Worm (Caenorhabditis elegans) whole organism, L4 larva: Measurements from ENCODE around the gene Y43F8B.14.
A peak's percentile ranks its signal among the peaks of the same experiment; 100 is the strongest.

Source experiments
- R02D3.7 ChIP-seq: fragments of 150-350 bp; sonication (generic microtip); optimal IDR thresholded peaks from 3 replicates; lab custom pipeline; 2014; ENCODE audit warnings: missing biosample characterization, missing genetic modification characterization
- Y48G9A.11 ChIP-seq: fragments of 200-800 bp; sonication (Bioruptor generic); IDR thresholded peaks from 2 replicates; pipeline ENCODE4 v1.3.6; 2022; ENCODE audit warnings: missing genetic modification reagents, missing genetic modification characterization, missing compliant biosample characterization
- aha-1 ChIP-seq: fragments of 150-350 bp; peaks from one replicate; lab custom pipeline; 2014; ENCODE audit warnings: missing biosample characterization, missing genetic modification characterization
- ceh-20 ChIP-seq: fragments of 200-800 bp; sonication (Bioruptor generic); IDR thresholded peaks from 2 replicates; pipeline ENCODE4 v1.3.6; 2022; ENCODE audit warnings: missing genetic modification reagents, missing genetic modification characterization, missing compliant biosample characterization
- ceh-44 ChIP-seq: fragments of 200-800 bp; sonication (Bioruptor generic); IDR thresholded peaks from 2 replicates; pipeline ENCODE4 v1.3.6; 2022; ENCODE audit warnings: missing genetic modification reagents, missing genetic modification characterization, missing compliant biosample characterization
- ceh-62 ChIP-seq: sonication (generic microtip); optimal IDR thresholded peaks from 2 replicates; lab custom pipeline; 2017; ENCODE audit warnings: missing biosample characterization, missing genetic modification characterization
- daf-19 ChIP-seq: fragments of 200-800 bp; sonication (Bioruptor generic); conservative IDR thresholded peaks from 2 replicates; pipeline ENCODE4 v1.3.6; 2022; ENCODE audit warnings: missing genetic modification characterization, missing compliant biosample characterization
- dmd-6 ChIP-seq: fragments of 200-800 bp; sonication (Bioruptor generic); IDR thresholded peaks from 2 replicates; pipeline ENCODE4 v1.3.6; 2022; ENCODE audit warnings: missing genetic modification reagents, missing genetic modification characterization, missing compliant biosample characterization
- dmd-9 ChIP-seq: fragments of 200-800 bp; sonication (Bioruptor generic); IDR thresholded peaks from 2 replicates; pipeline ENCODE4 v1.3.6; 2022; ENCODE audit warnings: missing genetic modification reagents, missing genetic modification characterization, missing compliant biosample characterization
- hif-1 ChIP-seq, 2 experiments: sonication (generic microtip); optimal IDR thresholded peaks; 2 replicates each; lab custom pipeline; 2016 to 2017; ENCODE audit warnings: missing compliant biosample characterization in 2 of 2, missing genetic modification characterization in 2 of 2, missing genetic modification reagents in 2 of 2, missing genotype in 2 of 2, mild to moderate bottlenecking in 1 of 2
- hlh-30 ChIP-seq: sonication (generic microtip); optimal IDR thresholded peaks from 2 replicates; lab custom pipeline; 2017; ENCODE audit warnings: antibody characterized with exemption, mild to moderate bottlenecking, missing genetic modification characterization, missing compliant biosample characterization; ENCODE audit not compliant: insufficient read depth
- lin-1 ChIP-seq: fragments of 200-800 bp; sonication (Bioruptor generic); IDR thresholded peaks from 2 replicates; pipeline ENCODE4 v1.3.6; 2022; ENCODE audit warnings: missing genetic modification reagents, missing genetic modification characterization, missing compliant biosample characterization
- lin-29 ChIP-seq: fragments of 200-800 bp; sonication (Bioruptor generic); IDR thresholded peaks from 2 replicates; pipeline ENCODE4 v1.3.6; 2022; ENCODE audit warnings: missing genetic modification reagents, missing genetic modification characterization, missing compliant biosample characterization
- lin-39 ChIP-seq: fragments of 150-350 bp; optimal IDR thresholded peaks from 2 replicates; lab custom pipeline; 2014; ENCODE audit warnings: missing biosample characterization, missing genetic modification reagents, missing genetic modification characterization
- lsy-2 ChIP-seq, 2 experiments: fragments of 150-350 bp in 1 of 2; sonication (generic microtip) in 1 of 2; optimal IDR thresholded peaks; 2 replicates each; lab custom pipeline; 2014 to 2017; ENCODE audit warnings: missing biosample characterization in 2 of 2, missing genetic modification characterization in 2 of 2
- nhr-48 ChIP-seq: sonication (generic microtip); optimal IDR thresholded peaks from 2 replicates; lab custom pipeline; 2016; ENCODE audit warnings: mild to moderate bottlenecking, missing genetic modification characterization, missing compliant biosample characterization
- php-3 ChIP-seq: fragments of 200-800 bp; sonication (Bioruptor generic); IDR thresholded peaks from 2 replicates; pipeline ENCODE4 v1.3.6; 2022; ENCODE audit warnings: missing genetic modification reagents, missing genetic modification characterization, missing compliant biosample characterization
- rbr-2 ChIP-seq: sonication (generic microtip); optimal IDR thresholded peaks from 2 replicates; lab custom pipeline; 2016; ENCODE audit warnings: missing genotype, missing genetic modification characterization, missing compliant biosample characterization
- saeg-2 ChIP-seq: fragments of 200-800 bp; sonication (Bioruptor generic); IDR thresholded peaks from 2 replicates; pipeline ENCODE4 v1.3.6; 2022; ENCODE audit warnings: missing genetic modification reagents, missing genetic modification characterization, missing compliant biosample characterization
- set-16 ChIP-seq: fragments of 200-800 bp; sonication (Bioruptor generic); IDR thresholded peaks from 2 replicates; pipeline ENCODE4 v1.3.6; 2022; ENCODE audit warnings: missing genetic modification reagents, missing genetic modification characterization, missing compliant biosample characterization
- skn-1 ChIP-seq: fragments of 150-350 bp; optimal IDR thresholded peaks from 2 replicates; lab custom pipeline; 2014; ENCODE audit warnings: missing biosample characterization, missing genetic modification characterization
- spr-1 ChIP-seq: sonication (generic microtip); optimal IDR thresholded peaks from 2 replicates; lab custom pipeline; 2016; ENCODE audit warnings: mild to moderate bottlenecking, missing genetic modification characterization, missing compliant biosample characterization
- spr-3 ChIP-seq: fragments of 200-800 bp; sonication (Bioruptor generic); optimal IDR thresholded peaks from 2 replicates; lab custom pipeline; 2018; ENCODE audit warnings: mild to moderate bottlenecking, missing genetic modification characterization, missing compliant biosample characterization
- tra-1 ChIP-seq: fragments of 200-800 bp; sonication (Bioruptor generic); IDR thresholded peaks from 2 replicates; pipeline ENCODE4 v1.3.6; 2022; ENCODE audit warnings: missing genetic modification reagents, missing genetic modification characterization, missing compliant biosample characterization
- unc-130 ChIP-seq: sonication (generic microtip); optimal IDR thresholded peaks from 2 replicates; lab custom pipeline; 2016; ENCODE audit warnings: missing genetic modification reagents, missing genetic modification characterization, missing compliant biosample characterization
- vab-7 ChIP-seq: fragments of 200-800 bp; sonication (Bioruptor generic); IDR thresholded peaks from 2 replicates; pipeline ENCODE4 v1.3.6; 2022; ENCODE audit warnings: missing genetic modification reagents, missing genetic modification characterization, missing compliant biosample characterization
- zag-1 ChIP-seq: fragments of 150-350 bp; optimal IDR thresholded peaks from 2 replicates; lab custom pipeline; 2014; ENCODE audit warnings: missing biosample characterization, missing genetic modification characterization

The Y43F8B.14 gene

DNA sequence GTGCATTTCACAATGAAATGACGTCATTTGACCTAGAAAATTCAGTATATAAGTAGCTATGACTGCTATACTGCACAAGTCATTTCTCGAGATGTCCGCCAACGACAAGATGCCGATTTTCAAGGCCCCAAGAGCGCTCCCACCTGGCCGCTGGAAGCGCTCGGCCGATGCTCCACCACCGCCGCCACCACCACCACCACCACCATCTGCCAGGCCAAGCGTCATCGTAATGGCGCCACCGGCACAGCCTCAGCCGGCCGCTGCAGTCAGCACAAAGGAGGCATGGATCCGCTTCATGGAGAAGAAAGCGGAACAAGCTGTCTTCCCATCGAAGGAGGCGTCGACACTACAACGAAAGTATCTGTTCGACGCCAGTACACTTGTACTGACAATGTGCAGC lies 29.5 kb upstream of the Y43F8B.14 start, which contains the start of gene Y43F8B.28:
Gene Y43F8B.28, plus strand, starts transcription at position 59 of the 400 bp plus-strand sequence.
- TF ChIP-seq skn-1 (tag; lab: Kevin White, UChicago) = no peak
- TF ChIP-seq set-16 = peak; percentile 95
- TF ChIP-seq, all 104 proteins: peak for 1

DNA sequence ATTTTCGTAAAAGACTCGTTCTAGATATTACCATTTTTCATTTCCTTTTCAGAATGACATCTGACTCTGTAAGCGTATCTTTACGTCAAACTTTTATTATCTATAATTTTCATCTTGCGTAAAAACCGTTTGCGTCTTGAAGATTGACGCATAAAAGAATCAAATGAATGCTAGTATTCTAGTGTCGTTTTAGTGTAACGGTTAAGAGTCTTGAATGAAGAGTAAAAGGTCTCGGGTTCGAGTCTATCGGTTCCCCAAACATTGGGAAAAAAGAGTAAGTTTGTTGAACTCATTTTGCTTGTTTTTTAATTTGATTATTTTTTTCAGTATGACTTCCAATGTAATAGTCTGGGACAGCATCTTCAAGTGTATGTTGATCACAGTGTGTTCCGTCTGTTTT lies 28.7 kb upstream of the Y43F8B.14 start, which contains the start of gene Y43F8B.17:
Gene Y43F8B.17, plus strand, starts transcription at position 215 of the 400 bp plus-strand sequence.
- no peak for TF ChIP-seq ceh-44 (GFP tag; lab: Robert Waterston, UW)
- no peak for TF ChIP-seq ceh-20 (GFP tag; lab: Robert Waterston, UW)
- no peak for TF ChIP-seq ceh-62 (tag; lab: Kevin White, UChicago)
- TF ChIP-seq nhr-48 (tag; lab: Kevin White, UChicago) = no peak
- TF ChIP-seq aha-1 (tag; lab: Kevin White, UChicago) = no peak
- TF ChIP-seq rbr-2 (tag; lab: Kevin White, UChicago) = no peak
- TF ChIP-seq spr-3 (GFP tag; lab: Kevin White, UChicago) = no peak
- TF ChIP-seq php-3 (GFP tag; lab: Robert Waterston, UW) = no peak
- no peak for TF ChIP-seq set-16

DNA sequence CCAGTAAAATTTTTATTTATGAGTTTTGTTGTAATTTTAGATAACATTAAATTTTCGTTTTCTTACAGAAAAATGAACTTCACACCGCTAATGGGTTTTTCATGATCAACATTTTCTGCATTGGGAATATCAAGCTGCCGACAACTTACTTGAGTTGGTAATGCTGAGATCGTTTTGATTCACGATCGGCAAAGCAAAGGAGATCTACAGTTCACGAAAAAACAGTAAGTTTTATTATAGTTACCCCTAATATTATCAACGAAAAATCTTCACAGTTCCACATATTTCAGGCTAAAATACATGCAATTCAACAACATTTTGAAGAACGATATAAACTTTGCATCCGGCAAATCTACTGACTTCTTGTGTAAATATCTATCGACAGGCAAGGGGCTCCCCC lies 26.8 kb upstream of the Y43F8B.14 start, which contains the start of gene Y43F8B.22:
Gene Y43F8B.22, plus strand, starts transcription at position 301 of the 400 bp plus-strand sequence.
- peak; percentile 68 for TF ChIP-seq aha-1 (tag; lab: Kevin White, UChicago)
- TF ChIP-seq tra-1 (GFP tag; lab: Robert Waterston, UW) = no peak

DNA sequence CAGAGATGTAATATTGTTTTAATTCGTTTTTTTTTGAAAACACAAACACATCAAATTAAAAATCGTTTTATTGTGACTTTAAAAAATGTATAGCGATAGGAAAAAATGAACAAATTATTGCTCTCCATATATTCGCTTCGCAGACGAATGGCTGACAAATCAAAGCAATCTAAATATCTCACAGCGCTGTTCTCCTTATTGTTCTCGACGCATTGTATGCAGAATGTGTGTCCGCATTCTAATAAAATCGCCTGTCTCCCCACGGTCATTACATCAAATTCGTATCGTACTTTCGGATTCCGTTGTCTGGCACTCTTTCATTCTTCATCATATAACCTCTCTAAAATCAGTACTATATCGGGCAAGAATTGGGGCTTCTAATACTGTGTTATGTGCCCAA lies 22.1 kb upstream of the Y43F8B.14 start, which contains the start of gene Y43F8B.9:
Gene Y43F8B.9, plus strand, starts transcription at position 301 of the 400 bp plus-strand sequence.
- TF ChIP-seq hif-1 (tag; optimal IDR thresholded peaks at IDR 0.05; lab: Kevin White, UChicago) (no peak), ceh-20 (GFP tag; lab: Robert Waterston, UW) (no peak), lin-39 (no peak), skn-1 (tag; lab: Kevin White, UChicago) (no peak), vab-7 (GFP tag; lab: Robert Waterston, UW) (no peak), saeg-2 (GFP tag; lab: Robert Waterston, UW) (no peak), rbr-2 (tag; lab: Kevin White, UChicago) (no peak), dmd-9 (GFP tag; lab: Robert Waterston, UW) (no peak), Y48G9A.11 (GFP tag; lab: Robert Waterston, UW) (no peak), zag-1 (tag; lab: Kevin White, UChicago) (no peak)

DNA sequence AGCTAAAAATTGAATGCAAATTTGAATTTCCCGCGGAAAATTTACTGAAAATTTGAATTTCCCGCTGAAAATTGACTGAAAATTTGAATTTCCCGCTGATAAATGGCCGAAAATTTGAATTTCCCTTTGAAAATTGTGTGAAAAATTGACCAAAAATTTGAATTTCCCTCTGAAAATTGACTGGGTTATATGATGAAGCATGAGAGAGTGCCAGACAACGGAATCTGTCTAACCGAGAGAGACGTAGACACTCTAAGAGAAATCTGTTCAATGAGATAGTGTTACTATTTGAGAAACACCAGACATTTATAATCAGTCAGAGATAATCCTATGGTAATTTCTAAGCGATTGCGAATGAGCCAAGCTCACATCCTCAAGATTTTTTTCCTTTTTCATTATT lies 21.5 kb upstream of the Y43F8B.14 start:
- no peak for TF ChIP-seq skn-1 (tag; lab: Kevin White, UChicago)
- no peak for TF ChIP-seq lin-1 (GFP tag; lab: Robert Waterston, UW)
- no peak for TF ChIP-seq aha-1 (tag; lab: Kevin White, UChicago)
- no peak for TF ChIP-seq spr-1 (tag; lab: Kevin White, UChicago)
- no peak for TF ChIP-seq R02D3.7 (tag; lab: Kevin White, UChicago)
- TF ChIP-seq lsy-2 (tag; optimal IDR thresholded peaks at IDR 0.05; lab: Kevin White, UChicago) = no peak
- TF ChIP-seq unc-130 (GFP tag; lab: Kevin White, UChicago) = no peak
- TF ChIP-seq php-3 (GFP tag; lab: Robert Waterston, UW) = no peak
- TF ChIP-seq vab-7 (GFP tag; lab: Robert Waterston, UW) = no peak
- no peak for TF ChIP-seq hlh-30 (tag; lab: Kevin White, UChicago)
- TF ChIP-seq ceh-62 (tag; lab: Kevin White, UChicago) = no peak
- no peak for TF ChIP-seq dmd-6 (GFP tag; lab: Robert Waterston, UW)
- TF ChIP-seq nhr-48 (tag; lab: Kevin White, UChicago) = no peak
- TF ChIP-seq daf-19 (GFP tag; lab: Robert Waterston, UW) = no peak

DNA sequence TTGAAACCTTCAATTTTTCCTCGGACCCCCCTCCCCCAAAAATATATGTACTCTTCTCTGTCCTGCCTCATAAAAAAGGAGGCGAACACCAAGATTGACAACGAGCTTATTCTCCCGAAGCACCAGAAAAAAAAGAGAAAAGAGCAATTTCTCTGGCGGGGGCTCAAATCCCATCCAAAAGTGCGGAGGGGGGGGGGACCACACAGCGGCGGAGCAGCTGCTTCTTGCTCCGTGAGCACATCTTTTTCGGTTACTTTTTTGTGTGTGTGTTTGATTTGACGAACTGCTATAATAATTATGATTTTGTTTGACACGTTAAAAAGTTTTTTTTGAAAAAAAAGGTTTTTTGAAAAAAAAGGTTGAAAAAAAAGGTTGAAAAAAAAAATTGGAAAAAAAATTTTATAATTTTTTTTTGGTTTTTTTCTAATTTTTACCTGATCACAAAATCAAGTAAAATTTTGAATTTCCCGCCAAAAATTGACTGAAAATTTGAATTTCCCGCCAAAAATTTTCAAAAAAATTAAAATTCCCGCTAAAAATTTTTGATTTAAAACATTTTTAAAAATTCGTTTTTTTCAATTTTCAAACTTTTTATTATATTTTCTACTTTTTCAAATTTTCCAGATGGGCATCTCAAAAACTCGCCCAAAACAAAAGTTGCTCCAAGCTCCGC lies 18.2 kb upstream of the Y43F8B.14 start, which contains the start of gene Y43F8B.10:
Gene Y43F8B.10, plus strand, starts transcription at position 623 of the 673 bp plus-strand sequence.
- TF ChIP-seq set-16 (peak; percentile 52; the same call in 1 of the 2 replicates), lin-29 (GFP tag; lab: Robert Waterston, UW) (no peak)
- TF ChIP-seq, all 104 proteins: peak for 1
